Worm (Caenorhabditis elegans) whole organism, L4 larva: ENCODE results near the gene srx-101.

Source experiments
- F26F4.8 ChIP-seq: fragments of 200-800 bp; sonication (Bioruptor generic); conservative IDR thresholded peaks from 2 replicates; pipeline ENCODE4 v1.3.6; 2022; ENCODE audit warnings: missing genetic modification characterization, missing compliant biosample characterization
- ama-1 ChIP-seq: fragments of 150-350 bp; optimal IDR thresholded peaks from 2 replicates; lab custom pipeline; 2014; ENCODE audit warnings: inconsistent platforms, mixed read lengths
- dmd-9 ChIP-seq: fragments of 200-800 bp; sonication (Bioruptor generic); IDR thresholded peaks from 2 replicates; pipeline ENCODE4 v1.3.6; 2022; ENCODE audit warnings: missing genetic modification reagents, missing genetic modification characterization, missing compliant biosample characterization
- lin-39 ChIP-seq: fragments of 150-350 bp; optimal IDR thresholded peaks from 2 replicates; lab custom pipeline; 2014; ENCODE audit warnings: missing biosample characterization, missing genetic modification reagents, missing genetic modification characterization
- nhr-11 ChIP-seq: fragments of 150-350 bp; optimal IDR thresholded peaks from 2 replicates; lab custom pipeline; 2014; ENCODE audit warnings: missing biosample characterization, missing genetic modification characterization
- nhr-76 ChIP-seq: fragments of 150-350 bp; optimal IDR thresholded peaks from 2 replicates; lab custom pipeline; 2014; ENCODE audit warnings: missing biosample characterization, missing genetic modification characterization
- zfp-2 ChIP-seq: sonication (generic microtip); optimal IDR thresholded peaks from 2 replicates; lab custom pipeline; 2016; ENCODE audit warnings: mild to moderate bottlenecking, missing genetic modification characterization, missing compliant biosample characterization

DNA sequence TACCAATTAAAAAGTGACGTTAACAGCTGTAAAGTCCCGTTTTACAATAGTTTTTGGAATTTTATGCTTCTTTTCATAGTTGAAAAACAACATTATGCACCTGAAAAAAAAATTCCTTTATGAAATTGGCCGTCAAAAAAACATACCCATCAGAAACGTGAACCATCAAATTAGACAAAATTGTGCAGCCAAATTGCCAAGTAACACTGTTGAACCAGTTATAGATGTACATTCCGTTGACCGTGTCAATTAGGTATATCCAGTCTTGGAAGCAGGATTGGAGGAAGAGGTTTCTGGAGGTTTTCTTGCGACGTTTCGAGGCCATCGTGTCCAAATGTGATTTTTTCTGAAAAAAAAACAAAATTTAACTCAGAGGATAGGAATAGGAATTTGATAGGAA lies 21.2 kb downstream of the srx-101 start, which contains the start of gene srx-97:
- TF ChIP-seq lin-39 (tag; lab: Kevin White, UChicago), result no peak
- no peak for TF ChIP-seq dmd-9 (GFP tag; lab: Robert Waterston, UW)
- TF ChIP-seq nhr-11, result no peak
- no peak for TF ChIP-seq F26F4.8 (GFP tag; lab: Robert Waterston, UW)
- TF ChIP-seq ama-1 (lab: Kevin White, UChicago), result no peak
- TF ChIP-seq zfp-2, result no peak
- TF ChIP-seq nhr-76 (tag; lab: Kevin White, UChicago), result no peak
